Worm (Caenorhabditis elegans) whole organism, young adult: Measurements from ENCODE around the gene tag-52.

Experiments
- B0019.2 ChIP-seq: fragments of 200-800 bp; sonication (Bioruptor generic); conservative IDR thresholded peaks from 2 replicates; pipeline ENCODE4 v1.3.6; 2022; ENCODE audit warnings: missing genetic modification reagents, missing genetic modification characterization, missing compliant biosample characterization
- B0336.3 ChIP-seq: fragments of 200-800 bp; sonication (Bioruptor generic); IDR thresholded peaks from 2 replicates; pipeline ENCODE4 v1.3.6; 2022; ENCODE audit warnings: missing genetic modification characterization, missing compliant biosample characterization
- F39B2.1 ChIP-seq: fragments of 200-800 bp; sonication (Bioruptor generic); IDR thresholded peaks from 2 replicates; pipeline ENCODE4 v1.3.6; 2022; ENCODE audit warnings: missing genetic modification reagents, missing genetic modification characterization, missing compliant biosample characterization
- F49E8.2 ChIP-seq: sonication (generic microtip); optimal IDR thresholded peaks from 3 replicates; lab custom pipeline; 2017; ENCODE audit warnings: missing genetic modification characterization, mild to moderate bottlenecking, missing compliant biosample characterization, antibody characterized with exemption, moderate library complexity; ENCODE audit not compliant: insufficient read depth
- F55B11.4 ChIP-seq: sonication (generic microtip); optimal IDR thresholded peaks from 2 replicates; lab custom pipeline; 2016; ENCODE audit warnings: missing compliant biosample characterization, missing genetic modification characterization, borderline replicate concordance; ENCODE audit not compliant: insufficient read depth
- F57A8.1 ChIP-seq: fragments of 200-800 bp; sonication (Bioruptor generic); optimal IDR thresholded peaks from 2 replicates; lab custom pipeline; 2018; ENCODE audit warnings: mild to moderate bottlenecking, missing genetic modification characterization, moderate library complexity, missing compliant biosample characterization
- K11D2.4 ChIP-seq: fragments of 200-800 bp; sonication (Bioruptor generic); IDR thresholded peaks from 2 replicates; pipeline ENCODE4 v1.3.6; 2022; ENCODE audit warnings: missing genetic modification reagents, missing genetic modification characterization, missing compliant biosample characterization
- K12H6.12 ChIP-seq: fragments of 200-800 bp; sonication (Bioruptor generic); optimal IDR thresholded peaks from 2 replicates; lab custom pipeline; 2018; ENCODE audit warnings: mild to moderate bottlenecking, missing genetic modification characterization, missing compliant biosample characterization
- T07F8.4 ChIP-seq: sonication (generic microtip); optimal IDR thresholded peaks from 2 replicates; lab custom pipeline; 2016; ENCODE audit warnings: mild to moderate bottlenecking, missing genetic modification characterization, moderate library complexity, missing compliant biosample characterization
- T26A5.8 ChIP-seq: sonication (generic microtip); optimal IDR thresholded peaks from 2 replicates; lab custom pipeline; 2016; ENCODE audit warnings: missing genetic modification characterization, missing compliant biosample characterization
- Y53F4B.3 ChIP-seq: fragments of 200-800 bp; sonication (Bioruptor generic); IDR thresholded peaks from 2 replicates; pipeline ENCODE4 v1.3.6; 2022; ENCODE audit warnings: missing genetic modification reagents, missing genetic modification characterization, missing compliant biosample characterization
- Y53G8AR.9 ChIP-seq: fragments of 200-800 bp; sonication (Bioruptor generic); conservative IDR thresholded peaks from 2 replicates; pipeline ENCODE4 v1.3.6; 2022; ENCODE audit warnings: missing genetic modification reagents, missing genetic modification characterization, missing compliant biosample characterization
- Y79H2A.3 ChIP-seq: fragments of 200-800 bp; sonication (Bioruptor generic); conservative IDR thresholded peaks from 2 replicates; pipeline ENCODE4 v1.3.6; 2022; ENCODE audit warnings: missing genetic modification reagents, missing genetic modification characterization, missing compliant biosample characterization
- aptf-3 ChIP-seq: fragments of 200-800 bp; sonication (Bioruptor generic); IDR thresholded peaks from 2 replicates; pipeline ENCODE4 v1.3.6; 2022; ENCODE audit warnings: missing genetic modification characterization, missing compliant biosample characterization
- atf-7 ChIP-seq: sonication (generic microtip); optimal IDR thresholded peaks from 2 replicates; lab custom pipeline; 2017; ENCODE audit warnings: mild to moderate bottlenecking, missing genetic modification characterization, missing compliant biosample characterization
- attf-6 ChIP-seq: fragments of 200-800 bp; sonication (Bioruptor generic); IDR thresholded peaks from 2 replicates; pipeline ENCODE4 v1.3.6; 2022; ENCODE audit warnings: missing genetic modification reagents, missing genetic modification characterization, missing compliant biosample characterization
- bed-1 ChIP-seq: fragments of 200-800 bp; sonication (Bioruptor generic); IDR thresholded peaks from 2 replicates; pipeline ENCODE4 v1.3.6; 2022; ENCODE audit warnings: missing genetic modification reagents, missing genetic modification characterization, missing compliant biosample characterization
- cebp-1 ChIP-seq, 2 experiments: fragments of 200-800 bp in 1 of 2; sonication (Bioruptor generic) in 1 of 2; sonication (generic microtip) in 1 of 2; IDR thresholded peaks in 1 of 2; optimal IDR thresholded peaks in 1 of 2; 2 replicates each; pipeline versions ENCODE4 v1.3.6 to Lab custom; 2017 to 2022; ENCODE audit warnings: missing compliant biosample characterization in 2 of 2, missing genetic modification characterization in 2 of 2, mild to moderate bottlenecking in 1 of 2, missing genetic modification reagents in 1 of 2, moderate library complexity in 1 of 2
- ceh-58 ChIP-seq: fragments of 200-800 bp; sonication (Bioruptor generic); IDR thresholded peaks from 2 replicates; pipeline ENCODE4 v1.3.6; 2022; ENCODE audit warnings: missing genetic modification characterization, missing compliant biosample characterization
- die-1 ChIP-seq: sonication (generic microtip); optimal IDR thresholded peaks from 2 replicates; lab custom pipeline; 2016; ENCODE audit warnings: missing genotype, mild to moderate bottlenecking, missing genetic modification characterization, missing compliant biosample characterization
- dox-1 ChIP-seq: fragments of 200-800 bp; sonication (Bioruptor generic); IDR thresholded peaks from 2 replicates; pipeline ENCODE4 v1.3.6; 2022; ENCODE audit warnings: missing genetic modification reagents, missing genetic modification characterization, missing compliant biosample characterization
- dpff-1 ChIP-seq: sonication (generic microtip); optimal IDR thresholded peaks from 2 replicates; lab custom pipeline; 2017; ENCODE audit warnings: mild to moderate bottlenecking, missing genetic modification characterization, missing compliant biosample characterization
- egl-44 ChIP-seq: fragments of 200-800 bp; sonication (Bioruptor generic); IDR thresholded peaks from 2 replicates; pipeline ENCODE4 v1.3.6; 2022; ENCODE audit warnings: missing genetic modification reagents, missing genetic modification characterization, missing compliant biosample characterization
- fkh-3 ChIP-seq: sonication (generic microtip); optimal IDR thresholded peaks from 2 replicates; lab custom pipeline; 2016; ENCODE audit warnings: mild to moderate bottlenecking, missing genetic modification characterization, missing compliant biosample characterization
- him-1 ChIP-seq: sonication (generic microtip); optimal IDR thresholded peaks from 2 replicates; lab custom pipeline; 2016; ENCODE audit warnings: missing genotype, missing genetic modification reagents, missing genetic modification characterization, missing compliant biosample characterization
- hlh-26 ChIP-seq: fragments of 200-800 bp; sonication (Bioruptor generic); conservative IDR thresholded peaks from 2 replicates; pipeline ENCODE4 v1.3.6; 2022; ENCODE audit warnings: missing genetic modification reagents, missing genetic modification characterization, missing compliant biosample characterization
- hrde-1 ChIP-seq: sonication (generic microtip); optimal IDR thresholded peaks from 2 replicates; lab custom pipeline; 2016; ENCODE audit warnings: missing genetic modification characterization, mild to moderate bottlenecking, missing compliant biosample characterization, moderate library complexity, missing genotype, missing genetic modification reagents, borderline replicate concordance
- let-526 ChIP-seq: fragments of 200-800 bp; sonication (Bioruptor generic); IDR thresholded peaks from 2 replicates; pipeline ENCODE4 v1.3.6; 2022; ENCODE audit warnings: missing genetic modification reagents, missing genetic modification characterization, missing compliant biosample characterization
- let-607 ChIP-seq, 2 experiments: fragments of 200-800 bp in 1 of 2; sonication (Bioruptor generic) in 1 of 2; sonication (generic microtip) in 1 of 2; optimal IDR thresholded peaks; 2 replicates each; lab custom pipeline; 2016 to 2018; ENCODE audit warnings: mild to moderate bottlenecking in 2 of 2, missing compliant biosample characterization in 2 of 2, missing genetic modification characterization in 2 of 2, moderate library complexity in 2 of 2, missing genotype in 1 of 2
- madf-8 ChIP-seq: fragments of 200-800 bp; sonication (Bioruptor generic); conservative IDR thresholded peaks from 2 replicates; pipeline ENCODE4 v1.3.6; 2022; ENCODE audit warnings: missing genetic modification reagents, missing genetic modification characterization, missing compliant biosample characterization
- mcd-1 ChIP-seq: fragments of 200-800 bp; sonication (Bioruptor generic); IDR thresholded peaks from 2 replicates; pipeline ENCODE4 v1.3.6; 2022; ENCODE audit warnings: missing genetic modification reagents, missing genetic modification characterization, missing compliant biosample characterization
- mxl-1 ChIP-seq: sonication (generic microtip); optimal IDR thresholded peaks from 2 replicates; lab custom pipeline; 2016; ENCODE audit warnings: missing genetic modification characterization, missing compliant biosample characterization
- nfya-1 ChIP-seq: sonication (generic microtip); optimal IDR thresholded peaks from 2 replicates; lab custom pipeline; 2017; ENCODE audit warnings: antibody characterized with exemption, missing compliant biosample characterization, missing genetic modification characterization, borderline replicate concordance; ENCODE audit not compliant: insufficient read depth
- nhr-80 ChIP-seq: sonication (generic microtip); optimal IDR thresholded peaks from 2 replicates; lab custom pipeline; 2016; ENCODE audit warnings: missing genetic modification characterization, missing compliant biosample characterization
- pha-4 ChIP-seq: fragments of 150-350 bp; sonication (generic microtip); optimal IDR thresholded peaks from 2 replicates; lab custom pipeline; 2014; ENCODE audit warnings: missing biosample characterization, missing genetic modification reagents, missing genetic modification characterization
- rcor-1 ChIP-seq: fragments of 200-800 bp; sonication (Bioruptor generic); IDR thresholded peaks from 2 replicates; pipeline ENCODE4 v1.3.6; 2022; ENCODE audit warnings: missing genetic modification reagents, missing genetic modification characterization, missing compliant biosample characterization
- rpc-1 ChIP-seq, 2 experiments: fragments of 150-350 bp in 1 of 2; sonication (generic microtip) in 1 of 2; optimal IDR thresholded peaks; 2 replicates each; lab custom pipeline; 2014 to 2018; ENCODE audit warnings: missing biosample characterization in 1 of 2, missing genetic modification characterization in 1 of 2, missing genetic modification reagents in 1 of 2, missing genotype in 1 of 2
- snpc-1.1 ChIP-seq: sonication (generic microtip); optimal IDR thresholded peaks from 2 replicates; lab custom pipeline; 2017; ENCODE audit warnings: missing genetic modification characterization, mild to moderate bottlenecking, missing compliant biosample characterization, antibody characterized with exemption, moderate library complexity, missing genotype, missing genetic modification reagents; ENCODE audit not compliant: insufficient read depth
- snpc-4 ChIP-seq, 5 experiments: fragments of 150-350 bp in 1 of 5; sonication (generic microtip) in 4 of 5; optimal IDR thresholded peaks; 2 replicates each; lab custom pipeline; 2014 to 2018; ENCODE audit warnings: missing genetic modification characterization in 5 of 5, missing biosample characterization in 3 of 5, antibody characterized with exemption in 2 of 5, mild to moderate bottlenecking in 2 of 5, missing compliant biosample characterization in 2 of 5, missing genotype in 2 of 5, moderate library complexity in 2 of 5, missing genetic modification reagents in 1 of 5
- tbp1 ChIP-seq: fragments of 200-800 bp; sonication (Bioruptor generic); optimal IDR thresholded peaks from 2 replicates; lab custom pipeline; 2018; ENCODE audit warnings: mild to moderate bottlenecking, missing genetic modification characterization, missing compliant biosample characterization
- unc-62 ChIP-seq: fragments of 150-350 bp; optimal IDR thresholded peaks from 2 replicates; lab custom pipeline; 2014; ENCODE audit warnings: missing biosample characterization, missing genetic modification reagents, missing genetic modification characterization
- zfh-2 ChIP-seq: fragments of 200-800 bp; sonication (Bioruptor generic); conservative IDR thresholded peaks from 2 replicates; pipeline ENCODE4 v1.3.6; 2022; ENCODE audit warnings: missing genetic modification reagents, missing genetic modification characterization, missing compliant biosample characterization
- zim-3 ChIP-seq: sonication (generic microtip); optimal IDR thresholded peaks from 2 replicates; lab custom pipeline; 2017; ENCODE audit warnings: mild to moderate bottlenecking, missing genetic modification characterization, moderate library complexity, missing compliant biosample characterization
- ztf-22 ChIP-seq: fragments of 200-800 bp; sonication (Bioruptor generic); optimal IDR thresholded peaks from 2 replicates; lab custom pipeline; 2018; ENCODE audit warnings: mild to moderate bottlenecking, missing genetic modification characterization, moderate library complexity, missing compliant biosample characterization
- ztf-25 ChIP-seq: fragments of 200-800 bp; sonication (Bioruptor generic); IDR thresholded peaks from 2 replicates; pipeline ENCODE4 v1.3.6; 2022; ENCODE audit warnings: missing genetic modification reagents, missing genetic modification characterization, missing compliant biosample characterization

tag-52 gene

ce11 chrX:3697623-3698022 is 19.3 kb upstream of the tag-52 start (continued):
- TF ChIP-seq rcor-1 (GFP tag; lab: Robert Waterston, UW), result peak; percentile 77
- TF ChIP-seq T07F8.4 (tag; lab: Kevin White, UChicago), result peak; percentile 71
- peak; percentile 16 for TF ChIP-seq nhr-80
- TF ChIP-seq attf-6 (GFP tag; lab: Robert Waterston, UW), result no peak
- no peak for TF ChIP-seq Y53F4B.3
- TF ChIP-seq hrde-1, result peak; percentile 44
- peak; percentile 14 for TF ChIP-seq atf-7
- TF ChIP-seq aptf-3, result 0 out of 2 replicates have a peak, but pooled peaks have one; percentile 77
- no peak for TF ChIP-seq fkh-3 (tag; lab: Kevin White, UChicago)
- 0 out of 2 replicates have a peak, but pooled peaks have one; percentile 27 for TF ChIP-seq madf-8
- TF ChIP-seq F49E8.2 (tag; lab: Kevin White, UChicago), result no peak
- TF ChIP-seq K11D2.4 (GFP tag; lab: Robert Waterston, UW), result peak; percentile 76
- 0 out of 2 replicates have a peak, but pooled peaks have one; percentile 29 for TF ChIP-seq let-526 (GFP tag; lab: Robert Waterston, UW)
- TF ChIP-seq F55B11.4 (tag; lab: Kevin White, UChicago), result no peak
- TF ChIP-seq him-1 (tag; lab: Kevin White, UChicago), result peak; percentile 98
- TF ChIP-seq nfya-1 (tag; lab: Kevin White, UChicago), result no peak
- no peak for TF ChIP-seq hlh-26 (GFP tag; lab: Robert Waterston, UW)
- peak; percentile 56; the same call in 1 of the 2 replicates for TF ChIP-seq cebp-1 (GFP tag; IDR thresholded peaks at IDR 0.05; lab: Robert Waterston, UW)
- peak; percentile 76 for TF ChIP-seq cebp-1 (tag; optimal IDR thresholded peaks at IDR 0.05; lab: Kevin White, UChicago)
- TF ChIP-seq mxl-1, result peak; percentile 66
- TF ChIP-seq rpc-1 (optimal IDR thresholded peaks at IDR 0.05; lab: Kevin White, UChicago), result peak; percentile 95
- TF ChIP-seq rpc-1 (tag; optimal IDR thresholded peaks at IDR 0.05; lab: Kevin White, UChicago), result peak; percentile 97
- TF ChIP-seq B0019.2, result peak; percentile 40; the same call in 1 of the 2 replicates
- TF ChIP-seq Y53G8AR.9, result no peak
- no peak for TF ChIP-seq dpff-1 (tag; lab: Kevin White, UChicago)
- peak; percentile 89 for TF ChIP-seq dox-1 (GFP tag; lab: Robert Waterston, UW)
- TF ChIP-seq ztf-25, result 0 out of 2 replicates have a peak, but pooled peaks have one; percentile 73
- TF ChIP-seq let-607 (tag; optimal IDR thresholded peaks at IDR 0.05; lab: Kevin White, UChicago), result peak; percentile 35 to 48
- TF ChIP-seq Y79H2A.3 (GFP tag; lab: Robert Waterston, UW), result no peak
- peak; percentile 18 for TF ChIP-seq ztf-22 (GFP tag; lab: Kevin White, UChicago)
- peak; percentile 99 for TF ChIP-seq tbp1
- no peak for TF ChIP-seq ceh-58 (GFP tag; lab: Robert Waterston, UW)
- TF ChIP-seq zim-3 (tag; lab: Kevin White, UChicago), result peak; percentile 65
- peak; percentile 73 for TF ChIP-seq mcd-1
- 0 out of 2 replicates have a peak, but pooled peaks have one; percentile 6 for TF ChIP-seq zfh-2
- peak; percentile 58 for TF ChIP-seq T26A5.8 (tag; lab: Kevin White, UChicago)
- peak; percentile 67 for TF ChIP-seq snpc-4 (GFP tag; optimal IDR thresholded peaks at IDR 0.05; lab: Kevin White, UChicago)
- peak in 2 of 4 experiments; percentile 49 to 84 for TF ChIP-seq snpc-4 (tag; optimal IDR thresholded peaks at IDR 0.05; lab: Kevin White, UChicago)
- peak; percentile 95 for TF ChIP-seq die-1 (tag; lab: Kevin White, UChicago)
- TF ChIP-seq bed-1 (GFP tag; lab: Robert Waterston, UW), result 0 out of 2 replicates have a peak, but pooled peaks have one; percentile 78
- no peak for TF ChIP-seq F57A8.1 (GFP tag; lab: Kevin White, UChicago)
- TF ChIP-seq unc-62 (GFP tag; lab: Kevin White, UChicago), result no peak
- no peak for TF ChIP-seq F39B2.1 (GFP tag; lab: Robert Waterston, UW)
- TF ChIP-seq B0336.3, result peak; percentile 64
- peak; percentile 50 for TF ChIP-seq K12H6.12
- TF ChIP-seq egl-44, result peak; percentile 70
- peak; percentile 55 for TF ChIP-seq snpc-1.1
- no peak for TF ChIP-seq pha-4 (tag; lab: Kevin White, UChicago)
